Worm (Caenorhabditis elegans): ENCODE measurements around the gene Y51H7C.13.

Y51H7C.13 gene

DNA sequence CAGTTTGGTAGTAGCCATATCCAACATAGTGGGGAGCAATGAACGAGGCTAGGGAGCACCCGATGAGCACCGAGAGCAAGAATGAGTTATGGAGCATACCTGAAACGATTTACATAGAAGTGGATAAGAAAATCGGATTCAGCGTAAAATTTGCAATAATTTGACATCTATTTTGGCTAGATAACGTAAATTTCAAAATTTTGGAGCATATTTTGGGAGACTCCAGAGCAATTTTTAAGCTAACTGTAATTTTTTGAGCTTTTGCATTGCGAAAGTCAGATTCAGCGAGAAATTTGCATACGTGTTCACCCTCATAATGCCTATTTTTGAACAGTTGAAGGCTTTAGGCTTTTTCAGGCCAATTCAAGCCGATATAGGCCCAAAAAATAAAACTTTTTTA, at the start of gene Y51H7C.13:
Gene Y51H7C.13, minus strand, starts transcription at position 101 of the 400 bp plus-strand sequence.
- TF ChIP-seq lin-39 (tag; optimal IDR thresholded peaks at IDR 0.05): no peak
- TF ChIP-seq fos-1 (tag; optimal IDR thresholded peaks at IDR 0.05): no peak
- no peak for TF ChIP-seq R02D3.7 (tag; optimal IDR thresholded peaks at IDR 0.05)
- no peak for TF ChIP-seq unc-39 (tag; optimal IDR thresholded peaks at IDR 0.05)
- TF ChIP-seq ceh-16 (tag; optimal IDR thresholded peaks at IDR 0.05): no peak
- TF ChIP-seq ceh-9 (tag; optimal IDR thresholded peaks at IDR 0.05): no peak
- TF ChIP-seq unc-62 (GFP tag; optimal IDR thresholded peaks at IDR 0.05): no peak
- TF ChIP-seq egl-5 (tag; optimal IDR thresholded peaks at IDR 0.05): no peak
- no peak for TF ChIP-seq daf-12 (tag; optimal IDR thresholded peaks at IDR 0.05)
- no peak for TF ChIP-seq fkh-2 (tag; optimal IDR thresholded peaks at IDR 0.05)
- TF ChIP-seq nhr-237 (tag; optimal IDR thresholded peaks at IDR 0.05): no peak
- TF ChIP-seq mml-1 (tag; optimal IDR thresholded peaks at IDR 0.05): no peak
- TF ChIP-seq pha-4 (tag; optimal IDR thresholded peaks at IDR 0.05): no peak
- no peak for TF ChIP-seq hmg-11 (tag; optimal IDR thresholded peaks at IDR 0.05)
- TF ChIP-seq nhr-67 (tag; optimal IDR thresholded peaks at IDR 0.05): no peak
- no peak for TF ChIP-seq zag-1 (tag; optimal IDR thresholded peaks at IDR 0.05)
- no peak for TF ChIP-seq nhr-23 (tag; optimal IDR thresholded peaks at IDR 0.05)
- TF ChIP-seq egl-27 (tag; optimal IDR thresholded peaks at IDR 0.05): no peak
- no peak for TF ChIP-seq nhr-28 (tag; optimal IDR thresholded peaks at IDR 0.05)

DNA sequence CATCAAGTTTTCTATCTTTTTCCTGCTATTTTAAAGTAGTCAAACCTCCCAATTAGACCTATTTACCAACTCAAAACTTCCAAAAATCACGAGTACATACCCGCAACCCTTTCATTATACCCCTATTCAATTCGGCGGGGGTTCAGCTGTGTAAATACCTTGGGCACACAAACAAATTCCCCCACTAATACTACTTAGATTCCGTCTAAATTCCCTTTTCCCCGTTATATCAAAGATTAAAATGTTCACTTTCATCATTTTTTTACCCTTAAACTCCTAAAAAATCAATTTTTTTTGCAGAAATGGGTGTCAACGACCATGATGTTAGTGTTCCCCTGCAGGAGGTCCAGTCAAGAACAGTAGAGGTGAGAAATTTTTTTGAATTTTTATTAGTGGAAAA, 37.9 kb upstream of the Y51H7C.13 start, which contains the start of gene fdgt-1:
Gene fdgt-1, plus strand, starts transcription at position 301 of the 400 bp plus-strand sequence.
- TF ChIP-seq pha-4 (tag; optimal IDR thresholded peaks at IDR 0.05) (peak; percentile 70), lin-15B (tag; optimal IDR thresholded peaks at IDR 0.05) (no peak)

DNA sequence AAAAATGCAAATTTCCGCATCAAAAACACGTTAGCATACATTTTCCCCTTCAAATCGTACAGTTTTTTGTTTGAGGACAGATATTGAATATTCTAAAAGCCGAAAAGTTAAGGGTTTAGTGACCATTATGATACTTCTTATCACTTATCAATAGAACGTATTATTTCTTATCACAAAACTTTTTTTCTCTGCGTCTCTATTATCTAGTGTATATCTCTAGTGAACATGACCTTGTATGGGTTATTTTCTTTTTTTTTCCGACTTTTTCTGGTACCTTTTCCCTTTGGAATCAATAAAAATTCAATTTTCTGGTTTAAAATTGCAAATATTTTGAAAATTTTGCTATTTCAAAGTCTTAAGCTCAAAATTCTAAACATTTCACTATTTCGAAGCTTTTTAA, 37.3 kb upstream of the Y51H7C.13 start:
- TF ChIP-seq elt-3 (tag; optimal IDR thresholded peaks at IDR 0.05) (peak in 1 of 3 experiments; percentile 83), pqm-1 (tag; optimal IDR thresholded peaks at IDR 0.05) (peak; percentile 20), pha-4 (tag; optimal IDR thresholded peaks at IDR 0.05) (peak; percentile 40), elt-2 (tag; optimal IDR thresholded peaks at IDR 0.05) (peak; percentile 68), lsy-12 (tag; optimal IDR thresholded peaks at IDR 0.05) (no peak), ztf-11 (tag; optimal IDR thresholded peaks at IDR 0.05) (no peak)

DNA sequence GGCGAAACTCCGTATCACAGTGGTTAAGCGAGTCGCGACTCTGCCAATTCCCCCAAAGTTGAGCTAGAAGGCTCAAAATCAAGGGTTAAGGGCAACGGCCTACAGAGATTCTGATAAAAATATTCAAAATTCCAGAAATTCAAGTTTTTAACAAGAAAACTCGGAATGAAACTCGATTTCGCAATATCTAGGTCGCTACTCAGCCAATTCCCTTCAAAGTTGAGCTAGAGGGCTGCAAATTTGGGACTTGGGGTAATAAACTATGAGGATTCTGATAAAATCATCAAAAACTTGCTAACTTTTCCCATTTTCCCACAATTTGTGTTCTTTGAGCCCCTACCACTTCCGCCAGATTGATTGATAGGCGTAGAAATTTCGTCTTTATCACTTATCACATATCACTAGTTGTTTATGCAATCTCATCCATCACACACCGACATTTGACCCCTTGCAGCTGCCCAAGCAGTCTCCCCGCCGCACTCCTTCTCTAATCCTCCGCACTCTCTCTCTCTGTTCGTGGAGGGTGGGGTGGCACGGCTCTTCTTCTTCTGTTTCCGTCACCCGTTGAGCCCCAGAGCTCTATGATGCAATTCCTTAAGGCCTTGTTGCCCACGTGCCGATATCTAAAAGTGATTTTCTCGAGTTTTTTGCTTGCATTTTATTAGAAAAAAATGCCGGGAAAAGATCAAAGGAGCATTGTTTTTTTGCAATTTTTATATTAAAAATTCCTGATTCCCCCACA, 35.4 kb upstream of the Y51H7C.13 start:
- no peak for TF ChIP-seq nhr-43 (tag; optimal IDR thresholded peaks at IDR 0.05; ENCODE audit: poor library complexity, severe bottlenecking)
- no peak for TF ChIP-seq pqm-1 (tag; optimal IDR thresholded peaks at IDR 0.05)
- TF ChIP-seq sea-2 (GFP tag; optimal IDR thresholded peaks at IDR 0.05): no peak
- TF ChIP-seq zag-1 (tag; optimal IDR thresholded peaks at IDR 0.05): no peak
- TF ChIP-seq ztf-11 (tag; optimal IDR thresholded peaks at IDR 0.05): no peak
- no peak for TF ChIP-seq mml-1 (tag; optimal IDR thresholded peaks at IDR 0.05)
- TF ChIP-seq elt-2 (tag; optimal IDR thresholded peaks at IDR 0.05): no peak
- TF ChIP-seq tbx-2 (tag; optimal IDR thresholded peaks at IDR 0.05): no peak
- no peak for TF ChIP-seq ztf-4 (tag; optimal IDR thresholded peaks at IDR 0.05)
- TF ChIP-seq lin-39 (tag; optimal IDR thresholded peaks at IDR 0.05): peak; percentile 90
- TF ChIP-seq nfya-1 (tag; optimal IDR thresholded peaks at IDR 0.05; ENCODE audit: insufficient read depth): peak; percentile 59
- peak; percentile 49 for TF ChIP-seq hmg-11 (tag; optimal IDR thresholded peaks at IDR 0.05)
- TF ChIP-seq elt-3 (tag; optimal IDR thresholded peaks at IDR 0.05): no peak
- TF ChIP-seq ceh-16 (tag; optimal IDR thresholded peaks at IDR 0.05): no peak
- no peak for TF ChIP-seq fkh-2 (tag; optimal IDR thresholded peaks at IDR 0.05)
- TF ChIP-seq nhr-25 (tag; optimal IDR thresholded peaks at IDR 0.05): no peak
- no peak for TF ChIP-seq R02D3.7 (tag; optimal IDR thresholded peaks at IDR 0.05)
- peak; percentile 51 for TF ChIP-seq egl-5 (tag; optimal IDR thresholded peaks at IDR 0.05)
- no peak for TF ChIP-seq ZK546.5 (tag; optimal IDR thresholded peaks at IDR 0.05)
- TF ChIP-seq jun-1 (tag; optimal IDR thresholded peaks at IDR 0.05): no peak
- no peak for TF ChIP-seq nhr-67 (tag; optimal IDR thresholded peaks at IDR 0.05)
- TF ChIP-seq elt-1 (tag; optimal IDR thresholded peaks at IDR 0.05): no peak
- no peak for TF ChIP-seq nhr-237 (tag; optimal IDR thresholded peaks at IDR 0.05)
- TF ChIP-seq nhr-11 (tag; optimal IDR thresholded peaks at IDR 0.05): no peak
- no peak for TF ChIP-seq nhr-77 (tag; optimal IDR thresholded peaks at IDR 0.05)
- peak; percentile 1 for TF ChIP-seq lin-15B (tag; optimal IDR thresholded peaks at IDR 0.05)
- TF ChIP-seq lsy-12 (tag; optimal IDR thresholded peaks at IDR 0.05): no peak
- no peak for TF ChIP-seq ceh-28 (tag; optimal IDR thresholded peaks at IDR 0.05)
- TF ChIP-seq nhr-23 (tag; optimal IDR thresholded peaks at IDR 0.05): no peak
- TF ChIP-seq ceh-82 (tag; optimal IDR thresholded peaks at IDR 0.05): no peak
- no peak for TF ChIP-seq aly-2 (tag; optimal IDR thresholded peaks at IDR 0.05)
- peak; percentile 38 for TF ChIP-seq unc-62 (GFP tag; optimal IDR thresholded peaks at IDR 0.05)
- no peak for TF ChIP-seq ama-1 (optimal IDR thresholded peaks at IDR 0.05)
- no peak for TF ChIP-seq pha-4 (tag; optimal IDR thresholded peaks at IDR 0.05)
- TF ChIP-seq skn-1 (tag; optimal IDR thresholded peaks at IDR 0.05): no peak
- TF ChIP-seq nhr-28 (tag; optimal IDR thresholded peaks at IDR 0.05): no peak
- TF ChIP-seq nhr-12 (tag; optimal IDR thresholded peaks at IDR 0.05): no peak
- TF ChIP-seq nhr-76 (tag; optimal IDR thresholded peaks at IDR 0.05): no peak
- no peak for TF ChIP-seq ceh-9 (tag; optimal IDR thresholded peaks at IDR 0.05)
- no peak for TF ChIP-seq fos-1 (tag; optimal IDR thresholded peaks at IDR 0.05)
- TF ChIP-seq mdl-1 (tag; optimal IDR thresholded peaks at IDR 0.05): peak; percentile 65

All from whole organism, L3 larva.